Worm (Caenorhabditis elegans) whole organism, L4 larva: Measurements from ENCODE around the gene T05H10.4.

Experiments
- F37D6.2 ChIP-seq: sonication (generic microtip); optimal IDR thresholded peaks from 2 replicates; lab custom pipeline; 2016; ENCODE audit warnings: mild to moderate bottlenecking, missing genetic modification characterization, missing compliant biosample characterization
- F49E8.2 ChIP-seq: sonication (generic microtip); optimal IDR thresholded peaks from 2 replicates; lab custom pipeline; 2016; ENCODE audit warnings: missing compliant biosample characterization, mild to moderate bottlenecking, missing genetic modification characterization, borderline replicate concordance
- T20F7.1 ChIP-seq: fragments of 200-800 bp; sonication (Bioruptor generic); optimal IDR thresholded peaks from 2 replicates; lab custom pipeline; 2018; ENCODE audit warnings: mild to moderate bottlenecking, missing genetic modification characterization, missing compliant biosample characterization
- T26A8.4 ChIP-seq: fragments of 200-800 bp; sonication (Bioruptor generic); IDR thresholded peaks from 2 replicates; pipeline ENCODE4 v1.3.6; 2022; ENCODE audit warnings: missing genetic modification characterization, missing compliant biosample characterization
- Y48G9A.11 ChIP-seq: fragments of 200-800 bp; sonication (Bioruptor generic); IDR thresholded peaks from 2 replicates; pipeline ENCODE4 v1.3.6; 2022; ENCODE audit warnings: missing genetic modification reagents, missing genetic modification characterization, missing compliant biosample characterization
- Y5F2A.4 ChIP-seq: fragments of 200-800 bp; sonication (Bioruptor generic); optimal IDR thresholded peaks from 2 replicates; lab custom pipeline; 2018; ENCODE audit warnings: mild to moderate bottlenecking, missing genetic modification characterization, missing compliant biosample characterization
- ZK546.5 ChIP-seq, 2 experiments: sonication (generic microtip); optimal IDR thresholded peaks; 2 replicates each; lab custom pipeline; 2017; ENCODE audit warnings: missing biosample characterization in 2 of 2, missing genetic modification characterization in 2 of 2
- aha-1 ChIP-seq: fragments of 150-350 bp; peaks from one replicate; lab custom pipeline; 2014; ENCODE audit warnings: missing biosample characterization, missing genetic modification characterization
- aly-2 ChIP-seq: sonication (generic microtip); optimal IDR thresholded peaks from 2 replicates; lab custom pipeline; 2018; ENCODE audit warnings: missing biosample characterization, missing genetic modification characterization
- ceh-62 ChIP-seq: sonication (generic microtip); optimal IDR thresholded peaks from 2 replicates; lab custom pipeline; 2017; ENCODE audit warnings: missing biosample characterization, missing genetic modification characterization
- ces-1 ChIP-seq: fragments of 150-350 bp; sonication (generic microtip); optimal IDR thresholded peaks from 4 replicates; lab custom pipeline; 2014; ENCODE audit warnings: missing biosample characterization, missing genetic modification reagents, missing genetic modification characterization
- ctbp-1 ChIP-seq: fragments of 200-800 bp; sonication (Bioruptor generic); IDR thresholded peaks from 2 replicates; pipeline ENCODE4 v1.3.6; 2022; ENCODE audit warnings: missing genetic modification reagents, missing genetic modification characterization, missing compliant biosample characterization
- daf-12 ChIP-seq: fragments of 150-350 bp; optimal IDR thresholded peaks from 2 replicates; lab custom pipeline; 2014; ENCODE audit warnings: missing biosample characterization, missing genetic modification reagents, missing genetic modification characterization
- daf-16 ChIP-seq, 3 experiments: sonication (generic microtip); optimal IDR thresholded peaks; 2 replicates each; lab custom pipeline; 2016 to 2017; ENCODE audit warnings: missing genetic modification characterization in 3 of 3, missing genetic modification reagents in 3 of 3, mild to moderate bottlenecking in 2 of 3, missing compliant biosample characterization in 2 of 3, missing biosample characterization in 1 of 3, moderate library complexity in 1 of 3
- dmd-6 ChIP-seq: fragments of 200-800 bp; sonication (Bioruptor generic); IDR thresholded peaks from 2 replicates; pipeline ENCODE4 v1.3.6; 2022; ENCODE audit warnings: missing genetic modification reagents, missing genetic modification characterization, missing compliant biosample characterization
- dpl-1 ChIP-seq: fragments of 150-350 bp; optimal IDR thresholded peaks from 2 replicates; lab custom pipeline; 2014; ENCODE audit warnings: missing biosample characterization, missing genetic modification reagents, missing genetic modification characterization
- duxl-1 ChIP-seq: sonication (generic microtip); optimal IDR thresholded peaks from 2 replicates; lab custom pipeline; 2016; ENCODE audit warnings: mild to moderate bottlenecking, missing genetic modification characterization, moderate library complexity, missing compliant biosample characterization; ENCODE audit not compliant: poor library complexity
- dve-1 ChIP-seq: sonication (generic microtip); optimal IDR thresholded peaks from 2 replicates; lab custom pipeline; 2017; ENCODE audit warnings: antibody characterized with exemption, mild to moderate bottlenecking, missing genetic modification characterization, missing compliant biosample characterization; ENCODE audit not compliant: insufficient read depth
- egl-43 ChIP-seq: fragments of 200-800 bp; sonication (Bioruptor generic); IDR thresholded peaks from 2 replicates; pipeline ENCODE4 v1.3.6; 2022; ENCODE audit warnings: missing genetic modification reagents, missing genetic modification characterization, missing compliant biosample characterization
- fkh-10 ChIP-seq: fragments of 150-350 bp; optimal IDR thresholded peaks from 2 replicates; lab custom pipeline; 2014; ENCODE audit warnings: missing biosample characterization, missing genetic modification reagents, missing genetic modification characterization
- fos-1 ChIP-seq: fragments of 150-350 bp; optimal IDR thresholded peaks from 2 replicates; lab custom pipeline; 2014; ENCODE audit warnings: missing biosample characterization, missing genetic modification characterization
- gei-8 ChIP-seq: fragments of 200-800 bp; sonication (Bioruptor generic); optimal IDR thresholded peaks from 2 replicates; lab custom pipeline; 2018; ENCODE audit warnings: mild to moderate bottlenecking, missing genetic modification characterization, missing compliant biosample characterization
- hif-1 ChIP-seq, 2 experiments: sonication (generic microtip); optimal IDR thresholded peaks; 2 replicates each; lab custom pipeline; 2016 to 2017; ENCODE audit warnings: missing compliant biosample characterization in 2 of 2, missing genetic modification characterization in 2 of 2, missing genetic modification reagents in 2 of 2, missing genotype in 2 of 2, mild to moderate bottlenecking in 1 of 2
- hlh-11 ChIP-seq: fragments of 200-800 bp; sonication (Bioruptor generic); optimal IDR thresholded peaks from 2 replicates; lab custom pipeline; 2018; ENCODE audit warnings: mild to moderate bottlenecking, missing genetic modification characterization, missing compliant biosample characterization
- jun-1 ChIP-seq: fragments of 150-350 bp; optimal IDR thresholded peaks from 2 replicates; lab custom pipeline; 2014; ENCODE audit warnings: missing biosample characterization, missing genetic modification reagents, missing genetic modification characterization
- lim-7 ChIP-seq: fragments of 200-800 bp; sonication (Bioruptor generic); IDR thresholded peaks from 2 replicates; pipeline ENCODE4 v1.3.6; 2022; ENCODE audit warnings: missing genetic modification characterization, missing compliant biosample characterization
- lin-1 ChIP-seq: fragments of 200-800 bp; sonication (Bioruptor generic); IDR thresholded peaks from 2 replicates; pipeline ENCODE4 v1.3.6; 2022; ENCODE audit warnings: missing genetic modification reagents, missing genetic modification characterization, missing compliant biosample characterization
- lin-13 ChIP-seq: fragments of 150-350 bp; optimal IDR thresholded peaks from 2 replicates; lab custom pipeline; 2014; ENCODE audit warnings: missing biosample characterization, missing genetic modification reagents, missing genetic modification characterization
- lin-38 ChIP-seq: fragments of 200-800 bp; sonication (Bioruptor generic); IDR thresholded peaks from 2 replicates; pipeline ENCODE4 v1.3.6; 2022; ENCODE audit warnings: missing genetic modification reagents, missing genetic modification characterization, missing compliant biosample characterization
- madf-9 ChIP-seq: fragments of 200-800 bp; sonication (Bioruptor generic); conservative IDR thresholded peaks from 2 replicates; pipeline ENCODE4 v1.3.6; 2022; ENCODE audit warnings: missing genetic modification reagents, missing genetic modification characterization, missing compliant biosample characterization
- mdt-29 ChIP-seq: fragments of 200-800 bp; sonication (Bioruptor generic); IDR thresholded peaks from 2 replicates; pipeline ENCODE4 v1.3.6; 2022; ENCODE audit warnings: missing genetic modification reagents, missing genetic modification characterization, missing compliant biosample characterization
- mxl-3 ChIP-seq: fragments of 200-800 bp; sonication (Bioruptor generic); optimal IDR thresholded peaks from 2 replicates; lab custom pipeline; 2018; ENCODE audit warnings: mild to moderate bottlenecking, missing genetic modification characterization, missing compliant biosample characterization
- nhr-102 ChIP-seq: sonication (generic microtip); optimal IDR thresholded peaks from 2 replicates; lab custom pipeline; 2016; ENCODE audit warnings: mild to moderate bottlenecking, missing genetic modification characterization, moderate library complexity, missing compliant biosample characterization
- nhr-25 ChIP-seq: sonication (generic microtip); optimal IDR thresholded peaks from 2 replicates; lab custom pipeline; 2017; ENCODE audit warnings: missing genetic modification characterization, mild to moderate bottlenecking, missing compliant biosample characterization, antibody characterized with exemption, moderate library complexity, borderline replicate concordance; ENCODE audit not compliant: insufficient read depth
- nhr-28 ChIP-seq: fragments of 150-350 bp; optimal IDR thresholded peaks from 2 replicates; lab custom pipeline; 2014; ENCODE audit warnings: missing biosample characterization, missing genetic modification characterization
- nhr-42 ChIP-seq: fragments of 200-800 bp; sonication (Bioruptor generic); IDR thresholded peaks from 2 replicates; pipeline ENCODE4 v1.3.6; 2022; ENCODE audit warnings: missing genetic modification characterization, missing compliant biosample characterization
- nhr-48 ChIP-seq: sonication (generic microtip); optimal IDR thresholded peaks from 2 replicates; lab custom pipeline; 2016; ENCODE audit warnings: mild to moderate bottlenecking, missing genetic modification characterization, missing compliant biosample characterization
- php-3 ChIP-seq: fragments of 200-800 bp; sonication (Bioruptor generic); IDR thresholded peaks from 2 replicates; pipeline ENCODE4 v1.3.6; 2022; ENCODE audit warnings: missing genetic modification reagents, missing genetic modification characterization, missing compliant biosample characterization
- pqm-1 ChIP-seq: sonication (generic microtip); optimal IDR thresholded peaks from 2 replicates; lab custom pipeline; 2017; ENCODE audit warnings: missing biosample characterization, missing genetic modification characterization
- saeg-2 ChIP-seq: fragments of 200-800 bp; sonication (Bioruptor generic); IDR thresholded peaks from 2 replicates; pipeline ENCODE4 v1.3.6; 2022; ENCODE audit warnings: missing genetic modification reagents, missing genetic modification characterization, missing compliant biosample characterization
- skn-1 ChIP-seq: fragments of 150-350 bp; optimal IDR thresholded peaks from 2 replicates; lab custom pipeline; 2014; ENCODE audit warnings: missing biosample characterization, missing genetic modification characterization
- spr-1 ChIP-seq: sonication (generic microtip); optimal IDR thresholded peaks from 2 replicates; lab custom pipeline; 2016; ENCODE audit warnings: mild to moderate bottlenecking, missing genetic modification characterization, missing compliant biosample characterization
- spr-3 ChIP-seq: fragments of 200-800 bp; sonication (Bioruptor generic); optimal IDR thresholded peaks from 2 replicates; lab custom pipeline; 2018; ENCODE audit warnings: mild to moderate bottlenecking, missing genetic modification characterization, missing compliant biosample characterization
- tra-1 ChIP-seq: fragments of 200-800 bp; sonication (Bioruptor generic); IDR thresholded peaks from 2 replicates; pipeline ENCODE4 v1.3.6; 2022; ENCODE audit warnings: missing genetic modification reagents, missing genetic modification characterization, missing compliant biosample characterization
- unc-62 ChIP-seq, 3 experiments: fragments of 150-350 bp in 1 of 3; sonication (generic microtip); optimal IDR thresholded peaks in 2 of 3; peaks in 1 of 3; 1 replicate in 1 of 3; 2 replicates in 2 of 3; lab custom pipeline; 2014 to 2017; ENCODE audit warnings: missing biosample characterization in 3 of 3, missing genetic modification characterization in 3 of 3, missing genetic modification reagents in 3 of 3, missing genotype in 1 of 3
- zag-1 ChIP-seq: fragments of 150-350 bp; optimal IDR thresholded peaks from 2 replicates; lab custom pipeline; 2014; ENCODE audit warnings: missing biosample characterization, missing genetic modification characterization
- zip-11 ChIP-seq: fragments of 200-800 bp; sonication (Bioruptor generic); IDR thresholded peaks from 2 replicates; pipeline ENCODE4 v1.3.6; 2022; ENCODE audit warnings: missing genetic modification characterization, missing compliant biosample characterization

T05H10.4 gene

DNA sequence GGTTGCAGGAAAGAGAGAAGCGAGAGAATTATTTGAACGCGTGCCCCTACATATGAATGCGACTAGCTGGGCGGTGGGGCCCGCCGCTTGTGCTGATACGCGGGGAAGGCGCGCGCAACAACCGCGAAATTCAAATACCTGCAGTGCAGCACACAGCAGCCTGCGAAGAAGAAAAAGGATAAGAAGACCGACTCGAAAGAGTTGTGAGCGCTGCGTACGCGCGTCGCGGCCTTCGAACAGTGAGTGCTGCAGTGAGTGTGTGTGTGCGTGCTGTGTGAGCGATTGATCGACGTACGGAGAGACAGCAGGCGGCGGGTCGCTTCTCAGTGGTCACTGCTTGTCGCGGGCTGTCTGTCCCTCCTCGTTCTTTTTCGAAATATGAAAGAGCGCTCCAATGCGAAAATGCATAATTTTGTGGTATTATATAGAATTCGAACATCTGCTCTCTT lies 24.7 kb upstream of the T05H10.4 start (continued):
- TF ChIP-seq nhr-102 (tag; lab: Kevin White, UChicago) (peak; percentile 65), ctbp-1 (GFP tag; lab: Robert Waterston, UW) (peak; percentile 94), Y48G9A.11 (GFP tag; lab: Robert Waterston, UW) (0 out of 2 replicates have a peak, but pooled peaks have one; percentile 14), saeg-2 (GFP tag; lab: Robert Waterston, UW) (peak; percentile 84; the same call in 1 of the 2 replicates), spr-3 (GFP tag; lab: Kevin White, UChicago) (no peak), spr-1 (tag; lab: Kevin White, UChicago) (peak; percentile 84), ceh-62 (tag; lab: Kevin White, UChicago) (no peak), lin-38 (peak; percentile 91), madf-9 (peak; percentile 84; the same call in 1 of the 2 replicates), unc-62 (GFP tag; optimal IDR thresholded peaks at IDR 0.05 in 1 of 2; lab: Kevin White, UChicago) (peak in 1 of 2 experiments; percentile 99), unc-62 (tag; optimal IDR thresholded peaks at IDR 0.05; lab: Kevin White, UChicago) (no peak), mxl-3 (GFP tag; lab: Kevin White, UChicago) (peak; percentile 89), fos-1 (tag; lab: Kevin White, UChicago) (no peak), mdt-29 (GFP tag; lab: Robert Waterston, UW) (peak; percentile 76), daf-12 (tag; lab: Kevin White, UChicago) (no peak), lim-7 (GFP tag; lab: Robert Waterston, UW) (peak; percentile 72), fkh-10 (GFP tag; lab: Kevin White, UChicago) (peak; percentile 78), egl-43 (GFP tag; lab: Robert Waterston, UW) (peak; percentile 93), gei-8 (GFP tag; lab: Kevin White, UChicago) (peak; percentile 87), hif-1 (tag; optimal IDR thresholded peaks at IDR 0.05; lab: Kevin White, UChicago) (peak; percentile 32 to 93)
- TF ChIP-seq, all 104 proteins: peak for 69

DNA sequence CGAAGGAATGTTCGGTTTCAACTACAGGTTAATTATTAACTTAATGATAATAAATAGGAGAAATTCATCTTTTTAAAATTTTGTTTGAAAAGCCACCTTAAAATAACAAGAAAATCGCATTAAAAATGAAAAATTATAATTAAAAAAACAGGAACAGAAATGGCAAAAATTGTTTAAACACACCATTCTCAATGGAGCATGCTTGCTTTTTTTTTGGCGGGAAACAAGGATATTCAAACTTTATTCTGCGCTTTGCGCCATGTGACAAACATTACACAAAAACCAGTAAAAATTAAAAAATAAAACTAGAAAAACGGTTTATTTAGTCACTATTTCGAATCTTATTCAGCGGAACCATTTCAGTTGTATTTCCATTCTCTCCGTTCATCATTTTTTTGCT lies 24.2 kb upstream of the T05H10.4 start:
- no peak for TF ChIP-seq T26A8.4 (GFP tag; lab: Robert Waterston, UW)
- no peak for TF ChIP-seq F49E8.2 (tag; lab: Kevin White, UChicago)
- no peak for TF ChIP-seq F37D6.2 (tag; lab: Kevin White, UChicago)
- TF ChIP-seq ceh-62 (tag; lab: Kevin White, UChicago): no peak
- no peak for TF ChIP-seq duxl-1 (tag; lab: Kevin White, UChicago)
- TF ChIP-seq zag-1 (tag; lab: Kevin White, UChicago): no peak
- no peak for TF ChIP-seq aha-1 (tag; lab: Kevin White, UChicago)
- no peak for TF ChIP-seq gei-8 (GFP tag; lab: Kevin White, UChicago)
- no peak for TF ChIP-seq Y5F2A.4 (GFP tag; lab: Kevin White, UChicago)
- no peak for TF ChIP-seq ZK546.5 (tag; optimal IDR thresholded peaks at IDR 0.05; lab: Kevin White, UChicago)
- TF ChIP-seq ces-1: no peak
- TF ChIP-seq skn-1 (tag; lab: Kevin White, UChicago): no peak
- no peak for TF ChIP-seq aly-2
- no peak for TF ChIP-seq nhr-42 (GFP tag; lab: Robert Waterston, UW)
- no peak for TF ChIP-seq lin-38
- TF ChIP-seq dpl-1 (GFP tag; lab: Kevin White, UChicago): no peak
- no peak for TF ChIP-seq nhr-25 (tag; lab: Kevin White, UChicago)
- TF ChIP-seq jun-1 (tag; lab: Kevin White, UChicago): no peak

DNA sequence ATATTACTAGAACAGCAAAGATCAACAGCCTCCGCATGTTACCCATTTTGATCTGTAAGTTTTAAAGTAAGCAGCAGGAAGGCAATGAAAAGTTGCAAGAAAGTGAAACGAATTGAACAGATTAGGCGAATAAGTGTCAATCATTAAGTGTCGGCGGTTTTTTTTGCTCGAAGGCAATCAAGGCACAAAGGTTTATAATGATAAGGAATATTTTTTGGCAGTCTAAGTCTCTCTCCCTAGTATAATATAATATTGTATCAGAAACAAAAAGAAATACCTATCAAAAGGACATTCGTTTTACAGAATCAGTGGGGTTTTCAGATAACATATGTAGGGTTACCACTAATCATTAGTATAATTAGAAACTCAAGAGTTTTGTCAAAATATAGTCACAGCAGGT lies 20.3 kb upstream of the T05H10.4 start, which contains the start of gene nrf-6:
nrf-6 (minus strand) TSS at position 52 of the 400 bp plus-strand sequence.
- no peak for TF ChIP-seq zip-11 (GFP tag; lab: Robert Waterston, UW)
- TF ChIP-seq php-3: peak; percentile 46; the same call in 1 of the 2 replicates
- TF ChIP-seq nhr-28: peak; percentile 66
- peak; percentile 10 for TF ChIP-seq T20F7.1 (GFP tag; lab: Kevin White, UChicago)
- peak; percentile 74 for TF ChIP-seq dve-1
- TF ChIP-seq hlh-11: peak; percentile 61
- peak in 1 of 2 experiments; percentile 11 for TF ChIP-seq daf-16 (GFP tag; optimal IDR thresholded peaks at IDR 0.05; lab: Kevin White, UChicago)
- peak; percentile 49 for TF ChIP-seq daf-16 (tag; optimal IDR thresholded peaks at IDR 0.05; lab: Kevin White, UChicago)
- no peak for TF ChIP-seq lin-13 (GFP tag; lab: Kevin White, UChicago)
- peak; percentile 66; the same call in 1 of the 2 replicates for TF ChIP-seq tra-1 (GFP tag; lab: Robert Waterston, UW)
- TF ChIP-seq dmd-6 (GFP tag; lab: Robert Waterston, UW): peak; percentile 90
- TF ChIP-seq lin-1 (GFP tag; lab: Robert Waterston, UW): 0 out of 2 replicates have a peak, but pooled peaks have one; percentile 10
- peak; percentile 41 for TF ChIP-seq nhr-48
- no peak for TF ChIP-seq zag-1 (tag; lab: Kevin White, UChicago)
- peak; percentile 43 for TF ChIP-seq pqm-1 (tag; lab: Kevin White, UChicago)
